Worm (Caenorhabditis elegans): ENCODE results near the gene nspb-10.

DNA sequence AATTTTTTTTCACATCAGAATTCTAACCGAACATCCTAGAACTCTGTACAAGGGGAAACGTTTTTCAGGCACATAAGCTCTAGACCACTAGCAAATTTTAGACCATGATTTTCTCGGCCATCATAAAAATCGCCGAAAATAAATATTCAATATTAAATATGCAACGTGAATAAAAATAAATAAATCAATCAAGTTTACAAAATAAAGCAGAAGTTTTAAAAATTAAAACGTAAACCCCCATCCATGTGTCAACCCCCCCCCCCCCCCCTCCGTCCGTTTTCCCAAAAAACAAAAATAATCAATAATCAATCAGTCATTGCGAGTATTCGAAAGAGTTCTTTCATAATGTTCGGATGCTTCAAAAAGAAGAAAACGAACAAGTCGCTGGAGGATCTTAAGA lies 5.2 kb upstream of the nspb-10 start, which contains the start of gene catp-4:
- no peak for TF ChIP-seq nhr-12 (tag; optimal IDR thresholded peaks at IDR 0.05)
- no peak for TF ChIP-seq nfya-1 (tag; optimal IDR thresholded peaks at IDR 0.05; ENCODE audit: insufficient read depth)
- no peak for TF ChIP-seq nhr-237 (tag; optimal IDR thresholded peaks at IDR 0.05)
- no peak for TF ChIP-seq unc-62 (GFP tag; optimal IDR thresholded peaks at IDR 0.05)
- TF ChIP-seq ZK546.5 (tag; optimal IDR thresholded peaks at IDR 0.05), result no peak
- TF ChIP-seq pqm-1 (tag; optimal IDR thresholded peaks at IDR 0.05), result no peak

All from whole organism, L3 larva.